Fruit fly (Drosophila melanogaster) whole organism, embryonic: Measurements from ENCODE around the gene CG17549.

Source experiments
- C15 ChIP-seq: fragments of 200-800 bp; sonication (Bioruptor generic); IDR thresholded peaks from 3 replicates; pipeline ENCODE4 v1.3.6; 2022; ENCODE audit warnings: missing biosample characterization, missing genetic modification characterization
- CG10431 ChIP-seq: fragments of 200-800 bp; sonication (Bioruptor generic); optimal IDR thresholded peaks from 3 replicates; lab custom pipeline; 2018; ENCODE audit warnings: missing biosample characterization, mild to moderate bottlenecking, missing genetic modification characterization
- CG11093 ChIP-seq: fragments of 200-800 bp; sonication (Bioruptor generic); IDR thresholded peaks from 3 replicates; pipeline ENCODE4 v1.3.6; 2022; ENCODE audit warnings: missing biosample characterization, missing genetic modification characterization
- CG11504 ChIP-seq: fragments of 200-800 bp; sonication (Bioruptor generic); optimal IDR thresholded peaks from 3 replicates; lab custom pipeline; 2019; ENCODE audit warnings: missing biosample characterization, mild to moderate bottlenecking, missing genetic modification characterization, moderate library complexity
- CG12155 ChIP-seq: fragments of 200-800 bp; sonication (Bioruptor generic); optimal IDR thresholded peaks from 3 replicates; lab custom pipeline; 2016; ENCODE audit warnings: missing biosample characterization, missing genetic modification characterization
- CG1529 ChIP-seq: fragments of 200-800 bp; sonication (Bioruptor generic); optimal IDR thresholded peaks from 3 replicates; lab custom pipeline; 2018; ENCODE audit warnings: missing biosample characterization, missing genetic modification characterization
- CG15601 ChIP-seq: fragments of 200-800 bp; sonication (Bioruptor generic); optimal IDR thresholded peaks from 3 replicates; lab custom pipeline; 2019; ENCODE audit warnings: missing biosample characterization, mild to moderate bottlenecking, missing genetic modification characterization, moderate library complexity
- CG1647 ChIP-seq: fragments of 200-800 bp; sonication (Bioruptor generic); optimal IDR thresholded peaks from 3 replicates; lab custom pipeline; 2016; ENCODE audit warnings: missing biosample characterization, missing genetic modification characterization
- CG17612 ChIP-seq: fragments of 200-800 bp; sonication (Bioruptor generic); IDR thresholded peaks from 2 replicates; pipeline ENCODE4 v1.3.6; 2022; ENCODE audit warnings: missing biosample characterization, missing genetic modification characterization
- CG18599 ChIP-seq: fragments of 200-800 bp; sonication (Bioruptor generic); optimal IDR thresholded peaks from 3 replicates; lab custom pipeline; 2017; ENCODE audit warnings: missing biosample characterization, missing genetic modification characterization, mild to moderate bottlenecking, moderate library complexity, missing genetic modification reagents
- CG2202 ChIP-seq: fragments of 200-800 bp; sonication (Bioruptor generic); optimal IDR thresholded peaks from 2 replicates; lab custom pipeline; 2018; ENCODE audit warnings: missing biosample characterization, mild to moderate bottlenecking, missing genetic modification characterization
- CG3407 ChIP-seq: fragments of 200-800 bp; sonication (Bioruptor generic); optimal IDR thresholded peaks from 2 replicates; lab custom pipeline; 2018; ENCODE audit warnings: missing biosample characterization, mild to moderate bottlenecking, missing genetic modification characterization
- CG4282 ChIP-seq: fragments of 200-800 bp; sonication (Bioruptor generic); optimal IDR thresholded peaks from 2 replicates; lab custom pipeline; 2016; ENCODE audit warnings: missing biosample characterization, missing genetic modification characterization
- CG4707 ChIP-seq: fragments of 200-800 bp; sonication (Bioruptor generic); optimal IDR thresholded peaks from 2 replicates; lab custom pipeline; 2018; ENCODE audit warnings: missing biosample characterization, mild to moderate bottlenecking, missing genetic modification characterization, moderate library complexity
- CG7271 ChIP-seq: fragments of 200-800 bp; sonication (Bioruptor generic); optimal IDR thresholded peaks from 2 replicates; lab custom pipeline; 2018; ENCODE audit warnings: missing biosample characterization, mild to moderate bottlenecking, missing genetic modification characterization, moderate library complexity
- CG7556 ChIP-seq: fragments of 200-800 bp; sonication (Bioruptor generic); optimal IDR thresholded peaks from 2 replicates; lab custom pipeline; 2017; ENCODE audit warnings: missing biosample characterization, mild to moderate bottlenecking, missing genetic modification characterization
- CG8765 ChIP-seq: fragments of 200-800 bp; sonication (Bioruptor generic); IDR thresholded peaks from 2 replicates; pipeline ENCODE4 v1.3.6; 2022; ENCODE audit warnings: missing biosample characterization, missing genetic modification characterization
- CG8924 ChIP-seq: fragments of 200-800 bp; optimal IDR thresholded peaks from 3 replicates; lab custom pipeline; 2019; ENCODE audit warnings: missing biosample characterization, mild to moderate bottlenecking, missing genetic modification characterization, moderate library complexity
- Chrac-16 ChIP-seq: fragments of 200-800 bp; sonication (Bioruptor generic); optimal IDR thresholded peaks from 3 replicates; lab custom pipeline; 2016; ENCODE audit warnings: missing biosample characterization, missing genetic modification characterization
- E2f2 ChIP-seq: fragments of 200-800 bp; sonication (Bioruptor generic); IDR thresholded peaks from 2 replicates; pipeline ENCODE4 v1.3.6; 2022; ENCODE audit warnings: missing biosample characterization, missing genetic modification characterization
- Ets65A ChIP-seq: fragments of 200-800 bp; sonication (Bioruptor generic); peaks from one replicate; lab custom pipeline; 2016; ENCODE audit warnings: missing biosample characterization, missing genetic modification characterization
- Mrtf ChIP-seq: fragments of 200-800 bp; sonication (Bioruptor generic); IDR thresholded peaks from 3 replicates; pipeline ENCODE4 v1.3.6; 2022; ENCODE audit warnings: missing biosample characterization, missing genetic modification characterization
- Myb ChIP-seq: fragments of 200-800 bp; sonication (Bioruptor generic); optimal IDR thresholded peaks from 2 replicates; lab custom pipeline; 2016; ENCODE audit warnings: missing biosample characterization, missing genetic modification characterization
- Six4 ChIP-seq: fragments of 200-800 bp; sonication (Bioruptor generic); optimal IDR thresholded peaks from 2 replicates; lab custom pipeline; 2016; ENCODE audit warnings: missing biosample characterization, missing genetic modification characterization
- Sry-δ ChIP-seq: fragments of 200-800 bp; sonication (Bioruptor generic); optimal IDR thresholded peaks from 2 replicates; lab custom pipeline; 2016; ENCODE audit warnings: missing biosample characterization, missing genetic modification characterization
- TFAM ChIP-seq: fragments of 200-800 bp; sonication (Bioruptor generic); optimal IDR thresholded peaks from 2 replicates; lab custom pipeline; 2017; ENCODE audit warnings: missing biosample characterization, missing genetic modification characterization, inconsistent platforms
- ac ChIP-seq: fragments of 200-800 bp; sonication (Bioruptor generic); optimal IDR thresholded peaks from 3 replicates; lab custom pipeline; 2017; ENCODE audit warnings: missing biosample characterization, mild to moderate bottlenecking, missing genetic modification characterization
- ato ChIP-seq: fragments of 200-800 bp; sonication (Bioruptor generic); IDR thresholded peaks from 2 replicates; pipeline ENCODE4 v1.3.6; 2022; ENCODE audit warnings: missing biosample characterization, missing genetic modification characterization; ENCODE audit not compliant: partially characterized antibody
- bcd ChIP-seq: fragments of 200-800 bp; sonication (Bioruptor generic); optimal IDR thresholded peaks from 2 replicates; lab custom pipeline; 2017; ENCODE audit warnings: missing biosample characterization, mild to moderate bottlenecking, missing genetic modification characterization
- cas ChIP-seq: fragments of 200-800 bp; sonication (Bioruptor generic); IDR thresholded peaks from 2 replicates; pipeline ENCODE4 v1.3.6; 2022; ENCODE audit warnings: missing biosample characterization, missing genetic modification characterization
- cato ChIP-seq: fragments of 200-800 bp; sonication (Bioruptor generic); optimal IDR thresholded peaks from 2 replicates; lab custom pipeline; 2016; ENCODE audit warnings: missing biosample characterization, missing genetic modification characterization, borderline replicate concordance
- ci ChIP-seq: fragments of 200-800 bp; sonication (Bioruptor generic); IDR thresholded peaks from 3 replicates; pipeline ENCODE4 v1.3.6; 2022; ENCODE audit warnings: missing biosample characterization, missing genetic modification characterization
- cwo ChIP-seq: fragments of 200-800 bp; sonication (Bioruptor generic); optimal IDR thresholded peaks from 3 replicates; lab custom pipeline; 2017; ENCODE audit warnings: missing biosample characterization, missing genetic modification characterization, mild to moderate bottlenecking, moderate library complexity, missing genetic modification reagents
- gcm ChIP-seq: fragments of 200-800 bp; sonication (Bioruptor generic); optimal IDR thresholded peaks from 2 replicates; lab custom pipeline; 2019; ENCODE audit warnings: missing biosample characterization, mild to moderate bottlenecking, missing genetic modification characterization, moderate library complexity
- grn ChIP-seq: fragments of 200-800 bp; sonication (Bioruptor generic); optimal IDR thresholded peaks from 3 replicates; lab custom pipeline; 2017; ENCODE audit warnings: missing biosample characterization, missing genetic modification characterization
- gsb-n ChIP-seq: fragments of 200-800 bp; sonication (Bioruptor generic); optimal IDR thresholded peaks from 3 replicates; lab custom pipeline; 2018; ENCODE audit warnings: missing biosample characterization, mild to moderate bottlenecking, missing genetic modification characterization
- h ChIP-seq: fragments of >200 bp; optimal IDR thresholded peaks from 2 replicates; lab custom pipeline; 2017
- hth ChIP-seq: fragments of >200 bp; optimal IDR thresholded peaks from 2 replicates; lab custom pipeline; 2017; ENCODE audit warnings: inconsistent platforms
- jigr1 ChIP-seq: fragments of 200-800 bp; sonication (Bioruptor generic); IDR thresholded peaks from 3 replicates; pipeline ENCODE4 v1.3.6; 2022; ENCODE audit warnings: missing biosample characterization, missing genetic modification characterization
- kay ChIP-seq: fragments of 200-800 bp; sonication (Bioruptor generic); optimal IDR thresholded peaks from 2 replicates; lab custom pipeline; 2016; ENCODE audit warnings: missing biosample characterization, missing genetic modification characterization
- klu ChIP-seq: fragments of 200-800 bp; sonication (Bioruptor generic); IDR thresholded peaks from 2 replicates; pipeline ENCODE4 v1.3.6; 2022; ENCODE audit warnings: missing biosample characterization, missing genetic modification characterization
- lab ChIP-seq: fragments of 200-800 bp; sonication (Bioruptor generic); optimal IDR thresholded peaks from 3 replicates; lab custom pipeline; 2017; ENCODE audit warnings: missing biosample characterization, missing genetic modification characterization, mild to moderate bottlenecking, moderate library complexity, missing genetic modification reagents
- luna ChIP-seq: fragments of 200-800 bp; sonication (Bioruptor generic); optimal IDR thresholded peaks from 2 replicates; lab custom pipeline; 2016; ENCODE audit warnings: missing biosample characterization, missing genetic modification characterization
- mirr ChIP-seq: fragments of 200-800 bp; sonication (Bioruptor generic); optimal IDR thresholded peaks from 3 replicates; lab custom pipeline; 2018; ENCODE audit warnings: missing biosample characterization, mild to moderate bottlenecking, missing genetic modification characterization
- nerfin-1 ChIP-seq: fragments of 200-800 bp; sonication (Bioruptor generic); optimal IDR thresholded peaks from 3 replicates; lab custom pipeline; 2019; ENCODE audit warnings: missing biosample characterization, mild to moderate bottlenecking, missing genetic modification characterization, moderate library complexity
- pfk ChIP-seq: fragments of 200-800 bp; sonication (Bioruptor generic); optimal IDR thresholded peaks from 2 replicates; lab custom pipeline; 2018; ENCODE audit warnings: missing biosample characterization, mild to moderate bottlenecking, missing genetic modification characterization, moderate library complexity
- row ChIP-seq: fragments of 200-800 bp; sonication (Bioruptor generic); IDR thresholded peaks from 3 replicates; pipeline ENCODE4 v1.3.6; 2022; ENCODE audit warnings: missing biosample characterization, missing genetic modification characterization
- seq ChIP-seq: fragments of 200-800 bp; sonication (Bioruptor generic); IDR thresholded peaks from 2 replicates; pipeline ENCODE4 v1.3.6; 2022; ENCODE audit warnings: missing biosample characterization, missing genetic modification characterization
- tin ChIP-seq: fragments of 200-800 bp; sonication (Bioruptor generic); optimal IDR thresholded peaks from 3 replicates; lab custom pipeline; 2016; ENCODE audit warnings: missing biosample characterization, missing genetic modification characterization
- tll ChIP-seq, 2 experiments: fragments of 200-800 bp in 1 of 2; fragments of >200 bp in 1 of 2; sonication (Bioruptor generic) in 1 of 2; optimal IDR thresholded peaks; 2 replicates each; lab custom pipeline; 2017 to 2019; ENCODE audit warnings: missing biosample characterization in 2 of 2, missing genetic modification characterization in 2 of 2, mild to moderate bottlenecking in 1 of 2, moderate library complexity in 1 of 2
- vfl ChIP-seq: fragments of 200-800 bp; sonication (Bioruptor generic); optimal IDR thresholded peaks from 2 replicates; lab custom pipeline; 2016; ENCODE audit warnings: missing biosample characterization, missing genetic modification characterization

CG17549 gene

DNA sequence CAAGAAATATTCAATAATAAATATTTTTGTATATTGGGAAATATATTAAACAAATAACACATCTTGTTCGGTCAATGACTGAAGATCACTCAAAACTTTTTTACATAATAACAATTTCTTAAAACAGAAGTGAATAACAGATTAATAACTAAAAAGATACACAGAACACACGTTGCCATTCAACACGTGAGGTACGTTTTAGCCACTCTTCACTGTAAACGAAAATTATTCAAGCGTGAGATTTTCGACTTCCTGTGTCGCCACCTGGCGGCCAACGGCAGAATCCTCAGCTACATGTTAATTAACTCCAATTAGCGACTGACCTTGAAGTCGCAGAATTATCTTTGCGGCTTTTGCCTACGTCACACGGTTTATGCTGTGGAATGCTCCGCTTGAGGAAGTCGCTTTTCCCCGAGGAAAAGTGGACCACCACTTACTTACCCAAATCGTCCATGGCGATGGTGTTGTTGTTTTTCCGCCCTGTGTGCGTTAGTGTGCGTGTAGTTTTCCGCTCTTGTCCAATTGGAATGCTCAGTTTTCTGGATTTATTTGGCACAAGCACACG is 36.0 kb upstream of the CG17549 start (continued):
- no peak for TF ChIP-seq jigr1 (GFP tag; lab: Robert Waterston, UW)
- TF ChIP-seq CG8765 (GFP tag; lab: Robert Waterston, UW) = peak; percentile 20; the same call in 1 of the 2 replicates
- no peak for TF ChIP-seq Sry-δ (GFP tag; lab: Kevin White, UChicago)
- TF ChIP-seq CG12155 (GFP tag; lab: Kevin White, UChicago) = peak; percentile 44
- TF ChIP-seq CG15601 (tag; lab: Kevin White, UChicago) = peak; percentile 18
- TF ChIP-seq CG11504 (tag; lab: Kevin White, UChicago) = peak; percentile 82
- peak; percentile 52 for TF ChIP-seq CG1529 (GFP tag; lab: Kevin White, UChicago)
- no peak for TF ChIP-seq cas
- peak; percentile 66 for TF ChIP-seq CG7556
- TF ChIP-seq CG3407 (GFP tag; lab: Kevin White, UChicago) = peak; percentile 30
- peak; percentile 34 for TF ChIP-seq CG4282 (GFP tag; lab: Kevin White, UChicago)
- TF ChIP-seq CG7271 (tag; lab: Kevin White, UChicago) = no peak
- TF ChIP-seq cato = peak; percentile 28
- TF ChIP-seq seq (GFP tag; lab: Robert Waterston, UW) = peak; percentile 62; the same call in 1 of the 2 replicates
- peak; percentile 87 for TF ChIP-seq row
- peak; percentile 64 for TF ChIP-seq gsb-n
- peak; percentile 63 for TF ChIP-seq Chrac-16 (GFP tag; lab: Kevin White, UChicago)
- peak; percentile 54 for TF ChIP-seq tin (GFP tag; lab: Kevin White, UChicago)
- TF ChIP-seq Ets65A (GFP tag; lab: Kevin White, UChicago) = peak; percentile 65
- TF ChIP-seq CG2202 (tag; lab: Kevin White, UChicago) = no peak
- TF ChIP-seq klu = peak; percentile 65; the same call in 1 of the 2 replicates
- TF ChIP-seq gcm = peak; percentile 17
- peak; percentile 70 for TF ChIP-seq bcd (GFP tag; lab: Kevin White, UChicago)
- TF ChIP-seq CG4707 = peak; percentile 2
- no peak for TF ChIP-seq hth (lab: Kevin White, UChicago)
- peak; percentile 48 for TF ChIP-seq CG10431 (GFP tag; lab: Kevin White, UChicago)
- TF ChIP-seq pfk = no peak
- TF ChIP-seq E2f2 (GFP tag; lab: Robert Waterston, UW) = peak; percentile 49
- no peak for TF ChIP-seq CG1647 (GFP tag; lab: Kevin White, UChicago)
- 0 out of 3 replicates have a peak, but pooled peaks have one; percentile 27 for TF ChIP-seq CG11093 (GFP tag; lab: Robert Waterston, UW)
- TF ChIP-seq CG8924 = peak; percentile 66
- peak; percentile 70 for TF ChIP-seq mirr (GFP tag; lab: Kevin White, UChicago)
- TF ChIP-seq cwo (GFP tag; lab: Kevin White, UChicago) = peak; percentile 72
- TF ChIP-seq ac (GFP tag; lab: Kevin White, UChicago) = no peak
- 0 out of 2 replicates have a peak, but pooled peaks have one; percentile 4 for TF ChIP-seq CG17612 (GFP tag; lab: Robert Waterston, UW)
- peak; percentile 19 to 91 for TF ChIP-seq tll (GFP tag; optimal IDR thresholded peaks at IDR 0.05; lab: Kevin White, UChicago)
- TF ChIP-seq Myb = no peak
- TF ChIP-seq TFAM (GFP tag; lab: Kevin White, UChicago) = peak; percentile 2
- TF ChIP-seq CG18599 (GFP tag; lab: Kevin White, UChicago) = peak; percentile 80
- TF ChIP-seq grn (GFP tag; lab: Kevin White, UChicago) = peak; percentile 68
- TF ChIP-seq Six4 (GFP tag; lab: Kevin White, UChicago) = peak; percentile 35
- peak; percentile 91 for TF ChIP-seq nerfin-1 (tag; lab: Kevin White, UChicago)
- no peak for TF ChIP-seq luna (GFP tag; lab: Kevin White, UChicago)
- TF ChIP-seq ato (GFP tag; lab: Robert Waterston, UW) = no peak
- TF ChIP-seq lab (GFP tag; lab: Kevin White, UChicago) = peak; percentile 86
- TF ChIP-seq ci = peak; percentile 77
- 0 out of 3 replicates have a peak, but pooled peaks have one; percentile 32 for TF ChIP-seq Mrtf
- peak; percentile 40 for TF ChIP-seq vfl (GFP tag; lab: Kevin White, UChicago)
- TF ChIP-seq kay (GFP tag; lab: Kevin White, UChicago) = no peak
- TF ChIP-seq C15 (GFP tag; lab: Robert Waterston, UW) = no peak
- no peak for TF ChIP-seq h (lab: Kevin White, UChicago)
